Fruit fly (Drosophila melanogaster) S2 (cell line): ENCODE results near the gene CG6878.

ENCODE experiments used
- CG8478 ChIP-seq: fragments of >200 bp; optimal IDR thresholded peaks from 2 replicates; lab custom pipeline; 2018
- CTCF ChIP-seq, 2 experiments: fragments of >200 bp; optimal IDR thresholded peaks; 2 replicates each; lab custom pipeline; 2018

- TF ChIP-seq CG8478 (lab: Kevin White, UChicago) (no peak), CTCF (optimal IDR thresholded peaks at IDR 0.05; lab: Kevin White, UChicago) (no peak)
Measured at dm6 chr3L:15141118-15142003, 20.3 kb upstream of the CG6878 start.
